Worm (Caenorhabditis elegans) whole organism, late embryonic: Measurements from ENCODE around the gene K07H8.5.

ENCODE experiments used
- C08G9.2 ChIP-seq: sonication (generic microtip); optimal IDR thresholded peaks from 2 replicates; lab custom pipeline; 2016; ENCODE audit warnings: mild to moderate bottlenecking, missing genetic modification characterization, moderate library complexity, missing compliant biosample characterization
- F13H6.1 ChIP-seq: sonication (generic microtip); optimal IDR thresholded peaks from 2 replicates; lab custom pipeline; 2016; ENCODE audit warnings: missing genetic modification characterization, missing compliant biosample characterization
- Y22D7AL.16 ChIP-seq: sonication (generic microtip); optimal IDR thresholded peaks from 2 replicates; lab custom pipeline; 2016; ENCODE audit warnings: missing genetic modification characterization, missing compliant biosample characterization
- ceh-14 ChIP-seq: sonication (generic microtip); optimal IDR thresholded peaks from 2 replicates; lab custom pipeline; 2016; ENCODE audit warnings: missing genotype, missing genetic modification characterization, missing compliant biosample characterization
- ceh-18 ChIP-seq: sonication (generic microtip); optimal IDR thresholded peaks from 2 replicates; lab custom pipeline; 2016; ENCODE audit warnings: missing genetic modification characterization, missing compliant biosample characterization
- ceh-22 ChIP-seq: sonication (generic microtip); optimal IDR thresholded peaks from 2 replicates; lab custom pipeline; 2017; ENCODE audit warnings: missing biosample characterization, missing genetic modification characterization
- ceh-24 ChIP-seq: sonication (generic microtip); optimal IDR thresholded peaks from 2 replicates; lab custom pipeline; 2016; ENCODE audit warnings: mild to moderate bottlenecking, missing genetic modification characterization, missing compliant biosample characterization
- ceh-34 ChIP-seq: sonication (generic microtip); optimal IDR thresholded peaks from 2 replicates; lab custom pipeline; 2016; ENCODE audit warnings: mild to moderate bottlenecking, missing genetic modification characterization, missing compliant biosample characterization
- ceh-45 ChIP-seq: fragments of 200-800 bp; sonication (Bioruptor generic); IDR thresholded peaks from 2 replicates; pipeline ENCODE4 v1.3.6; 2022; ENCODE audit warnings: missing genetic modification reagents, missing genetic modification characterization, missing compliant biosample characterization
- ceh-48 ChIP-seq: sonication (generic microtip); optimal IDR thresholded peaks from 2 replicates; lab custom pipeline; 2016; ENCODE audit warnings: missing genetic modification characterization, inconsistent platforms, missing compliant biosample characterization
- ceh-6 ChIP-seq: fragments of 200-800 bp; sonication (Bioruptor generic); optimal IDR thresholded peaks from 2 replicates; lab custom pipeline; 2018; ENCODE audit warnings: mild to moderate bottlenecking, missing genetic modification characterization, missing compliant biosample characterization
- che-1 ChIP-seq: sonication (generic microtip); optimal IDR thresholded peaks from 2 replicates; lab custom pipeline; 2016; ENCODE audit warnings: mild to moderate bottlenecking, missing genetic modification characterization, missing compliant biosample characterization
- dmd-4 ChIP-seq: sonication (generic microtip); optimal IDR thresholded peaks from 2 replicates; lab custom pipeline; 2016; ENCODE audit warnings: borderline replicate concordance, missing genetic modification characterization, missing compliant biosample characterization
- dve-1 ChIP-seq: sonication (generic microtip); optimal IDR thresholded peaks from 2 replicates; lab custom pipeline; 2017; ENCODE audit warnings: antibody characterized with exemption, mild to moderate bottlenecking, missing genetic modification characterization, missing compliant biosample characterization
- ets-4 ChIP-seq: sonication (generic microtip); optimal IDR thresholded peaks from 2 replicates; lab custom pipeline; 2016; ENCODE audit warnings: missing genetic modification characterization, missing compliant biosample characterization
- eyg-1 ChIP-seq: sonication (generic microtip); optimal IDR thresholded peaks from 2 replicates; lab custom pipeline; 2016; ENCODE audit warnings: missing genotype, missing genetic modification characterization, missing compliant biosample characterization
- gmeb-2 ChIP-seq: sonication (generic microtip); optimal IDR thresholded peaks from 2 replicates; lab custom pipeline; 2016; ENCODE audit warnings: missing genetic modification characterization, inconsistent platforms, missing compliant biosample characterization
- hlh-13 ChIP-seq: fragments of 200-800 bp; sonication (Bioruptor generic); optimal IDR thresholded peaks from 2 replicates; lab custom pipeline; 2018; ENCODE audit warnings: mild to moderate bottlenecking, missing genetic modification characterization, missing compliant biosample characterization
- hlh-15 ChIP-seq: sonication (generic microtip); optimal IDR thresholded peaks from 2 replicates; lab custom pipeline; 2016; ENCODE audit warnings: missing genetic modification characterization, missing compliant biosample characterization
- hlh-30 ChIP-seq: sonication (generic microtip); optimal IDR thresholded peaks from 2 replicates; lab custom pipeline; 2017; ENCODE audit warnings: antibody characterized with exemption, missing genetic modification characterization, missing compliant biosample characterization; ENCODE audit not compliant: insufficient read depth
- hlh-8 ChIP-seq: sonication (generic microtip); optimal IDR thresholded peaks from 2 replicates; lab custom pipeline; 2016; ENCODE audit warnings: missing genotype, missing genetic modification characterization, missing compliant biosample characterization
- madf-2 ChIP-seq: sonication (generic microtip); optimal IDR thresholded peaks from 2 replicates; lab custom pipeline; 2017; ENCODE audit warnings: missing genetic modification characterization, missing compliant biosample characterization
- mec-3 ChIP-seq: sonication (generic microtip); optimal IDR thresholded peaks from 2 replicates; lab custom pipeline; 2016; ENCODE audit warnings: borderline replicate concordance, missing genetic modification characterization, missing compliant biosample characterization
- nfya-1 ChIP-seq: sonication (generic microtip); optimal IDR thresholded peaks from 2 replicates; lab custom pipeline; 2017; ENCODE audit warnings: missing genetic modification characterization, mild to moderate bottlenecking, missing compliant biosample characterization, antibody characterized with exemption, moderate library complexity
- nhr-232 ChIP-seq: sonication (generic microtip); optimal IDR thresholded peaks from 2 replicates; lab custom pipeline; 2016; ENCODE audit warnings: missing genetic modification characterization, missing compliant biosample characterization
- npax-4 ChIP-seq: sonication (generic microtip); optimal IDR thresholded peaks from 2 replicates; lab custom pipeline; 2016; ENCODE audit warnings: missing genetic modification characterization, missing compliant biosample characterization
- odd-2 ChIP-seq: sonication (generic microtip); optimal IDR thresholded peaks from 2 replicates; lab custom pipeline; 2017; ENCODE audit warnings: antibody characterized with exemption, mild to moderate bottlenecking, missing genetic modification characterization, missing compliant biosample characterization
- pax-1 ChIP-seq: fragments of 150-350 bp; optimal IDR thresholded peaks from 2 replicates; lab custom pipeline; 2014; ENCODE audit warnings: missing biosample characterization, missing genetic modification characterization
- pha-2 ChIP-seq: sonication (generic microtip); optimal IDR thresholded peaks from 2 replicates; lab custom pipeline; 2017; ENCODE audit warnings: mild to moderate bottlenecking, missing genetic modification characterization, missing compliant biosample characterization
- sdc-2 ChIP-seq: sonication (generic microtip); optimal IDR thresholded peaks from 2 replicates; lab custom pipeline; 2016; ENCODE audit warnings: missing genotype, missing genetic modification characterization, missing compliant biosample characterization
- sox-2 ChIP-seq: fragments of 200-800 bp; sonication (Bioruptor generic); IDR thresholded peaks from 2 replicates; pipeline ENCODE4 v1.3.6; 2022; ENCODE audit warnings: missing genetic modification reagents, missing genetic modification characterization, missing compliant biosample characterization
- tbx-7 ChIP-seq: sonication (generic microtip); optimal IDR thresholded peaks from 2 replicates; lab custom pipeline; 2016; ENCODE audit warnings: missing genotype, missing genetic modification characterization, missing compliant biosample characterization
- unc-86 ChIP-seq: sonication (generic microtip); optimal IDR thresholded peaks from 2 replicates; lab custom pipeline; 2016; ENCODE audit warnings: missing genetic modification characterization, missing compliant biosample characterization
- zip-5 ChIP-seq: sonication (generic microtip); optimal IDR thresholded peaks from 2 replicates; lab custom pipeline; 2016; ENCODE audit warnings: missing genetic modification characterization, missing compliant biosample characterization
- ztf-16 ChIP-seq: sonication (generic microtip); optimal IDR thresholded peaks from 2 replicates; lab custom pipeline; 2017; ENCODE audit warnings: missing genetic modification characterization, missing compliant biosample characterization

The K07H8.5 gene

DNA sequence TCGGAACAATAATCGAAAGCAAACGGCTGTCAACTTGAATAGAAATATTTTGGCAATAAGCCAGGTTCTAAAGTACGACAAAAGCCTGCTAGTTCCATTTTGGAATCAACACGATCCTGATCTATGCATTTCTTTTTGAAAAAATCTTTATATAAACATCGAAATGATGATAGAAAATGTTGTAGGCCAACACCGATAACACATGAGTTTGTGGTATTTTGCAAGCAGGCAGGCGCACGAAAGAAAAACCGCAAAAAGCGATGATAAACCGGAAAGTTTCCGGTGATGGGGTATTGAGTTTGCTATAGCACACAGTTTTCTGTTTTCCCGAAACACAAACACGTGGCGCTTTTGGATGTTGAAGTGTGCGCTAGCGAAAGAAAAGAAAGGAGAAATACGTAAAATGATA is 34.0 kb upstream of the K07H8.5 start:
- TF ChIP-seq ets-4 (no peak), pha-2 (no peak), hlh-15 (tag; lab: Kevin White, UChicago) (no peak), mec-3 (tag; lab: Kevin White, UChicago) (no peak), ceh-22 (tag; lab: Kevin White, UChicago) (no peak), ceh-48 (tag; lab: Kevin White, UChicago) (no peak), Y22D7AL.16 (tag; lab: Kevin White, UChicago) (no peak), unc-86 (no peak), ceh-45 (no peak), eyg-1 (tag; lab: Kevin White, UChicago) (no peak)

DNA sequence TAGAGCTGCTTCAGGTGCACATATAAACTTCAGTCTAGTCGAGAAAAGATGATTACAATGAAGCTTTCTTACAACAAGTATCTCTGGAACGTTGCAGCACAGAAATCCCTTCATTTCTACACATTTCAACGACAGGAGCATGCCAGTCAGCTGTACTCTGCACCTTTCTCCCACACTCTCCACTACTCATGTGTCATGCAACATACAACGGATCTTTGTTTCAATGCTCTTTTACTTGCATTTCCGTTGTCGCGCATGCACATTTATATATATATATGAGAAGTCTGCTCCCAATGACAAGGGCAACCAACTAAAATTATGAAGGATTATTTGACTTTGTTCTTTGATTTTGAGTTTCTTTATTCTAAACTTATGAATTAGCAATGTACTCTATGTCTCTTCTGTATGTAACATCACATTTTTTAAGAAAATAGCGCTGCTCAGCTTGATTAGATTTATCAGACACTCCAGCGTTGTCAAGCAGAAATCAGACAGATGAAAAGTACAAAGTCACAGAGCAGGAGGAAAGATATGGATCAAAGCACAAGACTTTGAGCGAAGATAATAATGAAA is 32.9 kb upstream of the K07H8.5 start:
- no peak for TF ChIP-seq hlh-30
- TF ChIP-seq sdc-2 (tag; lab: Kevin White, UChicago) = no peak
- TF ChIP-seq madf-2 = no peak
- no peak for TF ChIP-seq hlh-13 (GFP tag; lab: Kevin White, UChicago)
- no peak for TF ChIP-seq dve-1 (tag; lab: Kevin White, UChicago)
- TF ChIP-seq ceh-18 (tag; lab: Kevin White, UChicago) = no peak
- TF ChIP-seq sox-2 (GFP tag; lab: Robert Waterston, UW) = no peak

DNA sequence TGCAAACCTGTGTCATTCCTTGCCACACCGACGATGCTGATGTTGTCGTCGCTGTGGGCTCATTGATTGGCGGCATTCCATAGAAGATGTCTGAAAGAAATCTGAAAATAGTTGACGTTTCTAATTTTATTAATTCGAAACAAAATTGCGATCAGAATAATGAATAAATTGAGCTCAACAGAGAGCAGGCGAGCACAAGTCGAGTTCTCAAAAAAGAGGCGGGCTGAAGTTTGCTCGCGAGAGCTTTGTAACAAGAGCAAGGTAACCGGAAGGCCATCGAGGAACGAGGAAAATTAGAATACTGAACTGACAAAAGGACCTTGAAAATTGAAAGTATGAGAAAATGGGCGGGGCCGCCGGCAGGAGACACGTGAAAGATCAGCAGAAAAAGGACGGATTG is 31.6 kb upstream of the K07H8.5 start, which contains the start of gene nhr-66:
Gene nhr-66, minus strand, starts transcription at position 101 of the 400 bp plus-strand sequence.
- TF ChIP-seq npax-4 = no peak
- TF ChIP-seq ceh-48 (tag; lab: Kevin White, UChicago) = no peak
- TF ChIP-seq ztf-16 (tag; lab: Kevin White, UChicago) = no peak
- TF ChIP-seq nfya-1 = no peak
- TF ChIP-seq che-1 = no peak
- TF ChIP-seq madf-2 = no peak
- TF ChIP-seq ceh-45 = no peak
- no peak for TF ChIP-seq ceh-14 (tag; lab: Kevin White, UChicago)
- TF ChIP-seq dmd-4 (tag; lab: Kevin White, UChicago) = no peak
- TF ChIP-seq zip-5 = no peak
- no peak for TF ChIP-seq Y22D7AL.16 (tag; lab: Kevin White, UChicago)
- TF ChIP-seq pax-1 (tag; lab: Kevin White, UChicago) = no peak
- TF ChIP-seq mec-3 (tag; lab: Kevin White, UChicago) = no peak

DNA sequence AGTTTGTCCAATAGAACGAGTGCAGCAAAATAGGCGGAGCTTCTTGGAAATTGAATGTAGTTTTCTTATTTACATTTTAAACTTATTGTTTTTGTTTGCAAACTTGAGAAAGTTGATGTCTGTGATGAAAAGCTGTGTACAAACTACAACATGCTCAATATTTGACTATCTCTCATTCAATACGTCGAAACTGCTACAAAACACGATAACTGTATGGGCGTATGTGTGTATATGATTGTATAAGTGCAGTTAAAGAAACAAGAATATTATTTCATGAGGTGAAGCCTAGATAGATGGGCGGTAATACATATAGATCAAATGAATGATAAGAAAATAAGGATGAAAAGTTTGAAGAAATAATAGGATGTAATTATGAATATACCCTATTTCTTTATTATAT is 28.5 kb upstream of the K07H8.5 start:
- TF ChIP-seq sox-2 (GFP tag; lab: Robert Waterston, UW) (no peak), hlh-8 (tag; lab: Kevin White, UChicago) (no peak), ceh-6 (no peak), tbx-7 (tag; lab: Kevin White, UChicago) (no peak), dve-1 (tag; lab: Kevin White, UChicago) (no peak), madf-2 (no peak), gmeb-2 (tag; lab: Kevin White, UChicago) (no peak)

DNA sequence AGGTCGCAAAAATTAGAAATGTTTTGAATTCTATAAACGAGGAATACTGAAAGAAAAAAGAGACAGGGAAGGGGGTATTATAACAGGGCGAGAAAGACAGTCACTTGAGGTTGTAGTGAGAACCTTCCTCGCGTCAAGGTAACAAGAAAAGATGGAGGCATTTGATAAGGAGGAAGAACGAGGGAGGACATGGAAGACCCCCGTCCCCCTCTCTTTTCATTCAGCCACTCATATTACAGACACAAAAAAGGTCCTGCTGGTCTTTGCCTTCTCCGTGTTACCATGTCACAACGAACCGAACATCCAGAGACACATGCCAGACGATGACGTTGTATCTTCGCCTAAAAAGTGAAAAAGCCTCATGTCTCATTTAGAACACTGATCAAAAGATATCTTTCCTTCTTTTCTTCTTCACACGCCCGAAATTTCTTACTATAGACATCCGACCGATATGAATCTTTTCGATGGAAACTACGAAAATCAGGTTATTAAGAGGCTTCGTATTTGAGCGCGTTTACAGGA is 26.8 kb upstream of the K07H8.5 start:
- TF ChIP-seq ceh-6 (no peak), nhr-232 (no peak), ceh-24 (no peak), nfya-1 (no peak), odd-2 (tag; lab: Kevin White, UChicago) (no peak), pax-1 (tag; lab: Kevin White, UChicago) (no peak), ceh-45 (no peak), dve-1 (tag; lab: Kevin White, UChicago) (no peak), pha-2 (no peak), npax-4 (no peak), ceh-34 (tag; lab: Kevin White, UChicago) (no peak), sox-2 (GFP tag; lab: Robert Waterston, UW) (no peak), hlh-30 (no peak), F13H6.1 (tag; lab: Kevin White, UChicago) (no peak), C08G9.2 (tag; lab: Kevin White, UChicago) (no peak)
